Fruit fly (Drosophila melanogaster) Kc167 (cell line): ENCODE results near the gene pod1.
A peak's percentile ranks its signal among the peaks of the same experiment; 100 is the strongest.

Experiments
- Myc ChIP-seq: fragments of >200 bp; optimal IDR thresholded peaks from 2 replicates; lab custom pipeline; 2017; ENCODE audit warnings: missing external identifiers
- Sin3A ChIP-seq: fragments of >200 bp; optimal IDR thresholded peaks from 2 replicates; lab custom pipeline; 2018; ENCODE audit warnings: missing external identifiers
- h ChIP-seq: fragments of >200 bp; optimal IDR thresholded peaks from 3 replicates; lab custom pipeline; 2018; ENCODE audit warnings: missing external identifiers
- insv ChIP-seq: fragments of >200 bp; optimal IDR thresholded peaks from 3 replicates; lab custom pipeline; 2018; ENCODE audit warnings: missing external identifiers
- psq ChIP-seq: fragments of >200 bp; optimal IDR thresholded peaks from 2 replicates; lab custom pipeline; 2017; ENCODE audit warnings: missing external identifiers
- ttk ChIP-seq: sonication (Bioruptor generic); optimal IDR thresholded peaks from 2 replicates; lab custom pipeline; 2017; ENCODE audit warnings: missing external identifiers

Gene pod1

DNA sequence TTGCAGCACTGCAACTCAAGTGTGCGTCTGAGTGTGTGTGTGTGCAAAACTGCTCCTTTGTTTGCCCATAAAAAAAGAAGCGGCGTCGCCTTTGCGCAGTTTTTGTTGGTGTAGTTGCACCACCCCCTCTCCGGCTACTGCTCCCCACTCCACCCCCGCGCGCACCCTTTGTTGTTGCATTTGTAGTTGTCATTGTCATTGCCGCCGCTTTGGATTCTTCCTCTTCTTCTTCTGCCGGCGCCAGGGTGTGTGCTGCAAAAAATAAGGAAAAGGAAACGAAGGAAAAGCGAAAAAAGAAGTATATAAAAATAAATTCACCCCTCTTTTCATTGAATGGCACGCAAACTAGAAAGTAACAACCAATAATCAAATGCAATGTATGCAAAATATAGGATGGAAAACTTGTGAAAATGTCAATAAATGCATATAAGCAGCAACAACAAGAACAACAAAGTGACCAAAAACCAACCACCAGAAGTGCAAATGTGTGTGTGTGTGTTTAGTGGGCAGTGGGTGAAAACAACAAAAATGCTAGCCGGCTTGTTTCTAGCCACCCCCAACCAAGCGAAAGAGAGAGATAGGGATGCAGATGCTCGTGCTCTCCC, 498 bp downstream of the pod1 start:
- no peak for TF ChIP-seq insv (lab: Kevin White, UChicago)
- no peak for TF ChIP-seq psq (lab: Kevin White, UChicago)
- TF ChIP-seq ttk (lab: Kevin White, UChicago), result no peak
- no peak for TF ChIP-seq Sin3A
- TF ChIP-seq Myc (lab: Kevin White, UChicago), result no peak
- TF ChIP-seq h (lab: Kevin White, UChicago), result no peak

DNA sequence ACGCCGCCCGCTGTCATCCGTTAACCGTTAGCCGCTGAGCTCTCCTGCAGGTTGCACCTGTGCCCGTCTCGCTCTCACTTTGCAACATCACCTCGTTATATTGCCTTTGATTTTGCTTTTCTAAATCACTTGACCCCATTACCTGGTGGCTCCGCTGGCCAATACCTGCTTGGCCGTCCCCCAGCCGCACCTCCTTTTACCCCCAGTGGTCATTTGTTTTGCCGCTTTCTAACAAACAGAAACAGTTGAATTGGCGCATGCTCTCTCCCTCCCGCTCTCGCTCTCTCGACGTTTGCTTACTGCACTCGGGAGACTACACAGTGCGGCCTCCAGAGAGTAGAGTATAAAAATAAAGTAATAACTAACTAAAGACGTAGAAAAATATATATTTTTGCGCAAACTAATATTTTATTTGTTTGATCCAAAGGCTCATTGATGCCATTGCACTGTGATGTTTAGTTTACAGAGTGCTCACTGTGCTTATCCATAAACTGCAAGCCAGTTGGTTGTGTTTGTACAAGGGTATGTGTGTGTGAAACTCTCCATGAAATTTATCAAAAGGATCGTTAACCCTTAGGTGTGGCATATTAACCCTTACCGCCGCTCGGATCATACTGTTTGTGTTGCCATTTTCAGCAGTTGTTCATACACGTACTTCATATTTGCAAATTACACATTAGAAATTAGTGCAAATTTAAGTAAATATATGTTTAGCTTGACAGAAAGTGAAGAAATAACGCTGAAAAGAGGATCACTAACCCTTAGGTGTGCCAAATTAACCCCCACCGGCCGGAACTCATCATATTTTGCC, 1.2 kb downstream of the pod1 start:
- TF ChIP-seq h (lab: Kevin White, UChicago) (no peak), ttk (lab: Kevin White, UChicago) (no peak), insv (lab: Kevin White, UChicago) (no peak), Sin3A (no peak), Myc (lab: Kevin White, UChicago) (no peak), psq (lab: Kevin White, UChicago) (no peak)

DNA sequence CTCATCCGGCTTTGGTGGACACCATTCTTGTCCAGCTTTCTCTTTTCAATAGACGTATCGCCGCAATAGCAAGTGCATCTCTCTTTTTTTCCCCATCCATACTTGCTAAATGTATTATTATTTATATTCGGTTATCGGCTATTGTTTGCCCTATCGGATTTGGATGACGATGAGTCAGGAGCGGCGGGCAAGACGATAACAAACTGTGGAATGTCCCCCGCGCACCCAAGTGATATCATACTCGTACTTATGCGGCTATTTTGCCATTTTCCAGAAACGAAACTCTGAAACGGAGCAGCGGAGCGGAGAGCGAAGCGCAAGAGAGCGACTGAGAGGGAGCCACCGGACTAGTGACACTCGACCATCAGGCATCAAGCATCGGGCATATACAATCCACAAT, 1.9 kb downstream of the pod1 start:
- TF ChIP-seq insv (lab: Kevin White, UChicago), result no peak
- TF ChIP-seq ttk (lab: Kevin White, UChicago), result no peak
- no peak for TF ChIP-seq Myc (lab: Kevin White, UChicago)
- TF ChIP-seq Sin3A, result no peak
- TF ChIP-seq h (lab: Kevin White, UChicago), result no peak
- TF ChIP-seq psq (lab: Kevin White, UChicago), result no peak

DNA sequence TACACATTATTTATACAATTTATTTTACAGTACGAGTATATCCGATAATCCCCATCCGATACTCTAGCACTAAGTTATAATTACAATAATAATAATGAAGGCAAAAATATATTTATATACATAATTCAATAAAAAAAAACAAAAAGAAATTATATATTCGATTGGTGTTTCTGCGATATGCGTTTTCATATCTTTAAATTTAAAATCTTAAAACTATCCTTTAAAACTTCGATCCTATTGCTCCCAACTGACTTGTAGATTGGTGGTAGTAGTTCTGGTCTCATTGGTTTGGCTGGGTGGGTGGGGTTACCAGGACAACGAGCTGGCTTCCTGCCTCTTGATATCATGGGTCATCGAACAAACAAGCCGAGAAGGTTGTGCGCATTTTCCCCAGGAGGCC, 10.2 kb downstream of the pod1 start, which contains the start of gene iav:
iav (plus strand) TSS at position 301 of the 400 bp plus-strand sequence.
- no peak for TF ChIP-seq h (lab: Kevin White, UChicago)
- no peak for TF ChIP-seq psq (lab: Kevin White, UChicago)
- no peak for TF ChIP-seq Sin3A
- TF ChIP-seq Myc (lab: Kevin White, UChicago), result no peak
- TF ChIP-seq insv (lab: Kevin White, UChicago), result no peak
- no peak for TF ChIP-seq ttk (lab: Kevin White, UChicago)

DNA sequence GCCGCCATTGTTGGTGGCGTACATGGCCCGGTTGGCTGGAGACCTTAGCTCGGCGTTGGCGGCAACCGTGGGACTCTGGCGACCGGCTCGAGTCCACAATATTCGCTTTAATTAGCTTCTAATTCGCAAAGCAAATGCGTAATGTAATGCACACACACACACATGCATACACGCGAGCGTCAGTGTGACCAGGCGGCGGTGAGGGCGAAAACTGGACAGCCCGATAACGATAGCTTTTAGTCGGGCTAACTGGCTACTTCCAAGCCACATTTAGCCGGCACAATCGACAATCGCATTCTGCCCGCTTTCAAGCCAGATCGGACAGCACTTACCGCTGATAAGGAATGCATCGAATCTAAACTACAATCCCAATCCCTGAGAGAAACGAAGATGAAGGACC, 17.2 kb downstream of the pod1 start, which contains the start of the genes Nf-YC and xit:
Nf-YC (minus strand) TSS at position 217 of the 400 bp plus-strand sequence.
xit (plus strand) TSS at position 314 of the 400 bp plus-strand sequence.
- no peak for TF ChIP-seq psq (lab: Kevin White, UChicago)
- TF ChIP-seq Sin3A, result no peak
- TF ChIP-seq ttk (lab: Kevin White, UChicago), result no peak
- no peak for TF ChIP-seq h (lab: Kevin White, UChicago)
- no peak for TF ChIP-seq insv (lab: Kevin White, UChicago)
- TF ChIP-seq Myc (lab: Kevin White, UChicago), result no peak

DNA sequence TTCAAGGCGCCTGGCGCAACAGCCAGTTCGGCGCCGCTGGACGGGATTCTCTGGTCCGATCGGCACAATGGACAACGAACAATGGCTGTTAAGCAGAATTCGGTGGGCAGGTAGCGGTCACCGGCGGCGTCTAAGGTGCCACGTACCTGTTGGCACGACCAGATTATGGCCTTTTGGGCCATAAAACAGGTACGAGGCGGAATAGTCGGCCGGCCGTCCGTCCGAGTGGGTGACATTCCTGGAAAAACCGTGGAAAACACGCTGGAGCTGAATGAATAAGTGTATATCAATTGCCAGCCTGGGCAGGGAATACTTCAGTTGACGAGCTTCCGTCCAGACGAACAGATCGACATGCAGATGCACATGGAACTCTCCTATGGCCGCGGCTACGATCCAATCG, 19.4 kb downstream of the pod1 start, which contains the start of gene Atx-1:
Atx-1 (plus strand) TSS at position 301 of the 400 bp plus-strand sequence.
- TF ChIP-seq psq (lab: Kevin White, UChicago) (no peak), insv (lab: Kevin White, UChicago) (no peak), ttk (lab: Kevin White, UChicago) (no peak), Sin3A (no peak), h (lab: Kevin White, UChicago) (no peak), Myc (lab: Kevin White, UChicago) (no peak)

DNA sequence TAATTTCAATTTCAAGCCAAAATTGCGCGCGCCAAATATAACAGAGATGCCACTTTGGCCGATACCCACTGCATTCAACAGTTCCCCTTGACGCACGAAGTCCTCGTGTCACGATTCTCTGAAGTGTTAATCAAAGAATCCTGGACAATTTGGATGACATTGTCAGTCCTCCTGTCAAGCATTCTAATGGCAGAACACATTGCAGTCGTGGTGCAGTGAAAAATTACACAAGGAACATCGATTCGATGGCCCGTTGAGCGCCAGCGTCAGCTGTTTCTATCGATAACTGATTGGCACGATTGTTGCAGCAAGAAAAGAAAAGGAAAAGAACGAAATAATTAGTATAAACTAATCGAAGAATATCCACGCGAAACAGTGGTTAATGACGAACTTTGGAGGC, 20.7 kb downstream of the pod1 start, which contains the start of gene nonC:
nonC (plus strand) TSS at position 294 of the 400 bp plus-strand sequence.
- no peak for TF ChIP-seq Sin3A
- no peak for TF ChIP-seq insv (lab: Kevin White, UChicago)
- no peak for TF ChIP-seq psq (lab: Kevin White, UChicago)
- TF ChIP-seq ttk (lab: Kevin White, UChicago), result no peak
- TF ChIP-seq h (lab: Kevin White, UChicago), result no peak
- TF ChIP-seq Myc (lab: Kevin White, UChicago), result no peak

DNA sequence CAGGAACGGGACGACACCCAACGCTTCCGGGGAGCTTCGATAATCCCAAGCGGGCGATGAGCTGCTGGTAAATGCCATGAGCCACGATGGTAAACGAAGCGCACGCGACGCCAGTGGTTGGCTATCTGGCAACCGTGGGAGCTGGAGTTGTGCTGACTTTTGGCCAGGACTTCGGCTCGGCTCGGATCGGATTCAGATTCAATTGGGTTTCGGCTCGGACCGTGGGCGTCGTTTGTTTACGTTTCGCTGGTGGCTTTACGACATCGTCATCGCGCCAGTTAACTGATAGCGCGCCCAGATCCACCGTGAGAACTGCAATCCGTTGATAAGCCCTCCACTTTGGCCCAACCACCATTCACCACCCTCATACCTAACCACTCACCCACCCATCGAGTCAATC, 29.1 kb downstream of the pod1 start, which contains the start of gene mAChR-C:
mAChR-C (minus strand) TSS at position 101 of the 400 bp plus-strand sequence.
- no peak for TF ChIP-seq Myc (lab: Kevin White, UChicago)
- no peak for TF ChIP-seq insv (lab: Kevin White, UChicago)
- TF ChIP-seq ttk (lab: Kevin White, UChicago), result no peak
- no peak for TF ChIP-seq h (lab: Kevin White, UChicago)
- no peak for TF ChIP-seq Sin3A
- TF ChIP-seq psq (lab: Kevin White, UChicago), result no peak

DNA sequence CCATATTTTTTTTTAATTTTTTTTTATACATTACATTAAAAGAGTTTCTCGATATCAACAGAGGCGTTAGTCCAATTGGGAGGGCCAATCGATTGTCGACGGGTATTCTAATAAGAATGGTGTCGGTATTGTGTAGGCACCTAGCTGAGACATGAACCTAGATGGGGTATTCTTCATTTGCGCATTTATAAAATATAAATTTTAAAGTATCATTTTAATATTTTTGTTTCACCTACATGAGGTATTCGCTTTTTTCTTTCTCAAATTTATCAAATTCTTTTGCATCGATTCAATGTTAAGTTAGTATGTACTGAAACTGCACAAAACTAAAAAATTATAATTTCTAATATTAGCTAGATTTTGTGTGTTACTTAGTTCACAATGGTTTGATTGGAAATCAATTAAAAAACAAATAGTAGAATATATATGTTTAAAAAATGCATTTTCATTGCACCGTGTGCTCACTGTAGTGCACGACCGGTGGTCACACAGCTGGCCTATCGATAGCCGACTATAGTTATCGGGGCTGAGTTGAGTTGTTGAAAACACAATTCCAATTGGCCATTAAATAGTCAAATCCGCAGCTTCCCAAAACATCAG, 40.5 kb downstream of the pod1 start, which contains the start of the genes CG14435 and Tmf:
CG14435 (minus strand) TSS at position 81 of the 600 bp plus-strand sequence.
Tmf (plus strand) TSS at position 501 of the 600 bp plus-strand sequence.
- TF ChIP-seq psq (lab: Kevin White, UChicago) (no peak), insv (lab: Kevin White, UChicago) (peak; percentile 99)

DNA sequence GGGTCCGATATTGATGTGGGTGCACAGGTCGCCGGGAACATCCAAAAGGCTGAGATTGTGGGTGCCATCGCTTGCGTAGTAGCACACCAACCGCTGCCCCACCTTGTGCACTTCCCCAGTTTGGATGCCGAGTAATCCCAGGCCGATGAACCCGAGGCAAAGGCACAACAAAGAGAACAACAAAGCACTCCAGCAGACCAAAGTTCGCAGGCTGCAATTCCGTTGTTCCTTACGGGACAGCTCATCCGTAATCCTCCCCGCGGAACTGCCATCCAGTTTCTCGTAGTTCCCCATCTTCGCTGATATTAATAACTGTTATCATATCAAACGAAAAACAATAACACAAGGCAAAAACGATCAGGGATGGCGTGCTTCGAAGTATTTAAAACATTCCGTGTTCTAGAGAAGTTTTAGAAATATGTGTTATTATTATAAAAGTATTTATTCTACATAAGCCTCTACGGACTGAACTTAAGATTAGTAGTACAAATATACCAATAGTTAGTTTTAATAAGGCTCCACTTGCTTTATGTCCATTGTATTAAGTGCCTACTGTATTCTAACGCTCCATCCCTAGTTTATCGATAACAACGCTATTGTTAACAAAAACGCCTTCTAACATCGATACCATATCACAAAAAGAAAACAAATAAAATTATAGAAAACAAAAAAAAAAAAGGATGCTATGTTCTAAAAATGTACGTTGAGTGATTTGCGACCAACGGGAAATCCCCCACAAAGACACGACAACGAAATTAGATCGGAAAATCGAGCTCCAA, 45.9 kb downstream of the pod1 start, which contains the start of the genes Cht11 and CG4558:
Cht11 (minus strand) TSS at position 340 of the 779 bp plus-strand sequence.
CG4558 (plus strand) TSS at position 593 of the 779 bp plus-strand sequence.
- no peak for TF ChIP-seq ttk (lab: Kevin White, UChicago)
- no peak for TF ChIP-seq Myc (lab: Kevin White, UChicago)
- no peak for TF ChIP-seq h (lab: Kevin White, UChicago)
- TF ChIP-seq psq (lab: Kevin White, UChicago), result no peak
- TF ChIP-seq Sin3A, result no peak
- TF ChIP-seq insv (lab: Kevin White, UChicago), result no peak
